Fruit fly (Drosophila melanogaster) whole organism, wandering third instar larva: ENCODE measurements around the gene Pex14.

Source experiments
- Abd-B ChIP-seq: fragments of >200 bp; optimal IDR thresholded peaks from 2 replicates; lab custom pipeline; 2017; ENCODE audit warnings: missing biosample characterization, missing genetic modification characterization
- CG32264 ChIP-seq: fragments of 200-800 bp; sonication (Bioruptor generic); optimal IDR thresholded peaks from 2 replicates; lab custom pipeline; 2016; ENCODE audit warnings: missing biosample characterization, missing genetic modification characterization
- CG9705 ChIP-seq: fragments of 200-800 bp; sonication (Bioruptor generic); optimal IDR thresholded peaks from 2 replicates; lab custom pipeline; 2018; ENCODE audit warnings: missing biosample characterization, mild to moderate bottlenecking, missing genetic modification characterization
- CrebA ChIP-seq: fragments of 200-800 bp; sonication (Bioruptor generic); optimal IDR thresholded peaks from 2 replicates; lab custom pipeline; 2016; ENCODE audit warnings: missing biosample characterization, mild to moderate bottlenecking, missing genetic modification characterization, borderline replicate concordance
- Dfd ChIP-seq: fragments of >200 bp; optimal IDR thresholded peaks from 2 replicates; lab custom pipeline; 2017; ENCODE audit warnings: missing biosample characterization, missing genetic modification characterization
- Dif ChIP-seq: fragments of 200-275, 200-300 bp; sonication (Bioruptor generic); optimal IDR thresholded peaks from 2 replicates; lab custom pipeline; 2018; ENCODE audit warnings: missing biosample characterization, missing genetic modification characterization; ENCODE audit not compliant: partially characterized antibody
- GATAd ChIP-seq: sonication (Bioruptor generic); optimal IDR thresholded peaks from 2 replicates; lab custom pipeline; 2016; ENCODE audit warnings: missing biosample characterization, missing genetic modification characterization
- HLH106 ChIP-seq: fragments of 200-800 bp; optimal IDR thresholded peaks from 3 replicates; lab custom pipeline; 2019; ENCODE audit warnings: missing biosample characterization, mild to moderate bottlenecking, missing genetic modification characterization, moderate library complexity
- Hnf4 ChIP-seq: fragments of 200-800 bp; sonication (Bioruptor generic); optimal IDR thresholded peaks from 2 replicates; lab custom pipeline; 2016; ENCODE audit warnings: missing biosample characterization, mild to moderate bottlenecking, missing genetic modification characterization
- Hr78 ChIP-seq: fragments of >200 bp; optimal IDR thresholded peaks from 2 replicates; lab custom pipeline; 2017; ENCODE audit warnings: missing biosample characterization, missing genetic modification characterization
- Hr83 ChIP-seq: fragments of 200-300 bp; sonication (Bioruptor generic); optimal IDR thresholded peaks from 2 replicates; lab custom pipeline; 2016; ENCODE audit warnings: missing biosample characterization, mild to moderate bottlenecking, missing genetic modification characterization, moderate library complexity; ENCODE audit not compliant: poor library complexity, severe bottlenecking
- Jra ChIP-seq: sonication (Bioruptor generic); optimal IDR thresholded peaks from 2 replicates; lab custom pipeline; 2016; ENCODE audit warnings: missing biosample characterization, missing genetic modification characterization
- Mio ChIP-seq: sonication (Bioruptor generic); optimal IDR thresholded peaks from 2 replicates; lab custom pipeline; 2016; ENCODE audit warnings: missing biosample characterization, missing genetic modification characterization
- Myc ChIP-seq: fragments of >200 bp; optimal IDR thresholded peaks from 2 replicates; lab custom pipeline; 2017
- N ChIP-seq: fragments of >200 bp; optimal IDR thresholded peaks from 2 replicates; lab custom pipeline; 2018; ENCODE audit warnings: missing biosample characterization, missing external identifiers, missing genetic modification characterization
- OdsH ChIP-seq: fragments of 200-800 bp; sonication (Bioruptor generic); optimal IDR thresholded peaks from 2 replicates; lab custom pipeline; 2016; ENCODE audit warnings: missing biosample characterization, mild to moderate bottlenecking, missing genetic modification characterization
- Rel ChIP-seq, 2 experiments: fragments of 200-800 bp; sonication (Bioruptor generic) in 1 of 2; optimal IDR thresholded peaks; 2 replicates in 1 of 2; 3 replicates in 1 of 2; lab custom pipeline; 2016 to 2019; ENCODE audit warnings: mild to moderate bottlenecking in 2 of 2, missing biosample characterization in 2 of 2, missing genetic modification characterization in 2 of 2, moderate library complexity in 1 of 2
- Sp1 ChIP-seq: fragments of 200-800 bp; sonication (Bioruptor generic); optimal IDR thresholded peaks from 3 replicates; lab custom pipeline; 2019; ENCODE audit warnings: missing biosample characterization, mild to moderate bottlenecking, missing genetic modification characterization, moderate library complexity
- Vsx2 ChIP-seq: fragments of 200-300, 225-300 bp; sonication (Bioruptor generic); optimal IDR thresholded peaks from 2 replicates; lab custom pipeline; 2018; ENCODE audit warnings: missing biosample characterization, missing genetic modification characterization; ENCODE audit not compliant: partially characterized antibody
- br ChIP-seq: fragments of 200-800 bp; sonication (Bioruptor generic); optimal IDR thresholded peaks from 2 replicates; lab custom pipeline; 2016; ENCODE audit warnings: missing biosample characterization, missing genetic modification characterization
- brk ChIP-seq: fragments of 200-800 bp; sonication (Bioruptor generic); optimal IDR thresholded peaks from 2 replicates; lab custom pipeline; 2016; ENCODE audit warnings: missing biosample characterization, mild to moderate bottlenecking, missing genetic modification characterization
- dl ChIP-seq, 2 experiments: fragments of 175-275, 200-275 bp in 1 of 2; fragments of 200-275 bp in 1 of 2; sonication (Bioruptor generic); optimal IDR thresholded peaks; lab custom pipeline; 2018; ENCODE audit warnings: mild to moderate bottlenecking in 2 of 2, missing biosample characterization in 2 of 2, missing genetic modification characterization in 2 of 2, moderate library complexity in 2 of 2; ENCODE audit not compliant: partially characterized antibody in 2 of 2, insufficient read depth in 1 of 2
- dmrt93B ChIP-seq: fragments of 200-800 bp; sonication (Bioruptor generic); optimal IDR thresholded peaks from 2 replicates; lab custom pipeline; 2018; ENCODE audit warnings: missing biosample characterization, mild to moderate bottlenecking, missing genetic modification characterization
- dsf ChIP-seq: sonication (Bioruptor generic); optimal IDR thresholded peaks from 2 replicates; lab custom pipeline; 2016; ENCODE audit warnings: missing biosample characterization, missing genetic modification characterization, borderline replicate concordance
- ey ChIP-seq: fragments of 200-800 bp; sonication (Bioruptor generic); optimal IDR thresholded peaks from 2 replicates; lab custom pipeline; 2016; ENCODE audit warnings: missing biosample characterization, missing genetic modification characterization
- foxo ChIP-seq, 2 experiments: fragments of 200-800 bp; sonication (Bioruptor generic); optimal IDR thresholded peaks; 2 replicates in 1 of 2; 3 replicates in 1 of 2; lab custom pipeline; 2016 to 2017; ENCODE audit warnings: missing biosample characterization in 2 of 2, missing genetic modification characterization in 2 of 2
- fru ChIP-seq: fragments of 200-800 bp; sonication (Bioruptor generic); optimal IDR thresholded peaks from 3 replicates; lab custom pipeline; 2016; ENCODE audit warnings: missing biosample characterization, mild to moderate bottlenecking, missing genetic modification characterization
- h ChIP-seq: fragments of 200-800 bp; sonication (Bioruptor generic); optimal IDR thresholded peaks from 3 replicates; lab custom pipeline; 2016; ENCODE audit warnings: missing biosample characterization, mild to moderate bottlenecking, missing genetic modification characterization
- jim ChIP-seq: fragments of 175-275, 200-325 bp; sonication (Bioruptor generic); optimal IDR thresholded peaks from 2 replicates; lab custom pipeline; 2016; ENCODE audit warnings: missing biosample characterization, mild to moderate bottlenecking, missing genetic modification characterization
- lola ChIP-seq: fragments of >200 bp; optimal IDR thresholded peaks from 2 replicates; lab custom pipeline; 2017; ENCODE audit warnings: missing biosample characterization, missing genetic modification characterization
- pan ChIP-seq: fragments of >200 bp; optimal IDR thresholded peaks from 2 replicates; lab custom pipeline; 2017
- psq ChIP-seq: fragments of 200-800 bp; sonication (Bioruptor generic); optimal IDR thresholded peaks from 3 replicates; lab custom pipeline; 2017; ENCODE audit warnings: missing biosample characterization, mild to moderate bottlenecking, missing genetic modification characterization, moderate library complexity
- rgr ChIP-seq: fragments of 200-800 bp; sonication (Bioruptor generic); optimal IDR thresholded peaks from 3 replicates; lab custom pipeline; 2016; ENCODE audit warnings: missing biosample characterization, mild to moderate bottlenecking, missing genetic modification characterization
- sage ChIP-seq: fragments of 200-800 bp; sonication (Bioruptor generic); optimal IDR thresholded peaks from 2 replicates; lab custom pipeline; 2016; ENCODE audit warnings: missing biosample characterization, mild to moderate bottlenecking, missing genetic modification characterization
- sv ChIP-seq: fragments of 200-800 bp; sonication (Bioruptor generic); optimal IDR thresholded peaks from 3 replicates; lab custom pipeline; 2016; ENCODE audit warnings: missing biosample characterization, missing genetic modification characterization
- tai ChIP-seq: sonication (Bioruptor generic); optimal IDR thresholded peaks from 2 replicates; lab custom pipeline; 2016; ENCODE audit warnings: missing biosample characterization, missing genetic modification characterization
- usp ChIP-seq: fragments of >200 bp; optimal IDR thresholded peaks from 2 replicates; lab custom pipeline; 2017; ENCODE audit warnings: missing biosample characterization, missing genetic modification characterization
- woc ChIP-seq: sonication (Bioruptor generic); optimal IDR thresholded peaks from 2 replicates; lab custom pipeline; 2016; ENCODE audit warnings: missing biosample characterization, mild to moderate bottlenecking, missing genetic modification characterization

Gene Pex14

DNA sequence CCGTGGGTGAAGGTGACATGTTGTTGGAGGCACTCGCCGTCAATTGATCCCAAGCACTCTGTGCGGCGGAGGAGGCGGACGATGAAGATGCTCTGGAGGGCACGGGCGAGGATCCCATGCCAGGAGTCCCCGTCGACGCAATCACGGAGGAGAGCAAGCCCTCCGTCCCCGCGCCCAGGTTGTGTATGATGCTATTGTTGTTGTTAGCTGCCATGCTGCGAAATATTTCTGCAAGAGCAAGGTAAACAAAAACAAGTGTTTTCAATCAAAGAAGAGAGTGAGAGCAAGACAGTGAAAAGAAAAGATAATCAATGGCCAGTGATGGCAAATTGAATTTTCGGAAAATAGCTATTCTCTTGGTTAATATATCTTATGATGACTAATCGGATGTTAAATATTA lies 5.8 kb downstream of the Pex14 start:
- TF ChIP-seq foxo (GFP tag; optimal IDR thresholded peaks at IDR 0.05; lab: Kevin White, UChicago) (no peak), dsf (GFP tag; lab: Kevin White, UChicago) (no peak), woc (GFP tag; lab: Kevin White, UChicago) (no peak), Hr83 (GFP tag; lab: Kevin White, UChicago) (no peak), Rel (GFP tag; optimal IDR thresholded peaks at IDR 0.05; lab: Kevin White, UChicago) (no peak), Rel (tag; optimal IDR thresholded peaks at IDR 0.05; lab: Kevin White, UChicago) (peak; percentile 75)

- no peak for TF ChIP-seq Rel (GFP tag; optimal IDR thresholded peaks at IDR 0.05; lab: Kevin White, UChicago)
- peak; percentile 16 for TF ChIP-seq Rel (tag; optimal IDR thresholded peaks at IDR 0.05; lab: Kevin White, UChicago)
- peak in 1 of 2 experiments; percentile 38 for TF ChIP-seq foxo (GFP tag; optimal IDR thresholded peaks at IDR 0.05; lab: Kevin White, UChicago)
- no peak for TF ChIP-seq Vsx2 (GFP tag; lab: Kevin White, UChicago)
- TF ChIP-seq GATAd (GFP tag; lab: Kevin White, UChicago): no peak
- TF ChIP-seq dmrt93B (GFP tag; lab: Kevin White, UChicago): no peak
- no peak for TF ChIP-seq Hnf4
- TF ChIP-seq h (GFP tag; lab: Kevin White, UChicago): peak; percentile 31
- no peak for TF ChIP-seq N (GFP tag; lab: Kevin White, UChicago)
- no peak for TF ChIP-seq lola (GFP tag; lab: Kevin White, UChicago)
- TF ChIP-seq CG32264 (GFP tag; lab: Kevin White, UChicago): no peak
- TF ChIP-seq HLH106: peak; percentile 53
- peak; percentile 90 to 92 for TF ChIP-seq dl (GFP tag; optimal IDR thresholded peaks at IDR 0.05; lab: Kevin White, UChicago; ENCODE audit: insufficient read depth in 1 of 2, partially characterized antibody in 2 of 2)
- peak; percentile 24 for TF ChIP-seq Hr83 (GFP tag; lab: Kevin White, UChicago)
- TF ChIP-seq tai (GFP tag; lab: Kevin White, UChicago): no peak
- TF ChIP-seq Myc: peak; percentile 100
- TF ChIP-seq Hr78 (GFP tag; lab: Kevin White, UChicago): no peak
- peak; percentile 88 for TF ChIP-seq psq
- no peak for TF ChIP-seq Dfd (GFP tag; lab: Kevin White, UChicago)
- TF ChIP-seq CrebA (GFP tag; lab: Kevin White, UChicago): no peak
- peak; percentile 39 for TF ChIP-seq sv
- peak; percentile 68 for TF ChIP-seq Sp1 (GFP tag; lab: Kevin White, UChicago)
- peak; percentile 36 for TF ChIP-seq fru (GFP tag; lab: Kevin White, UChicago)
- TF ChIP-seq ey: peak; percentile 33
- no peak for TF ChIP-seq usp (GFP tag; lab: Kevin White, UChicago)
- peak; percentile 15 for TF ChIP-seq rgr
- TF ChIP-seq Jra: peak; percentile 57
- TF ChIP-seq Dif (GFP tag; lab: Kevin White, UChicago): peak; percentile 93
- TF ChIP-seq dsf (GFP tag; lab: Kevin White, UChicago): no peak
- TF ChIP-seq woc (GFP tag; lab: Kevin White, UChicago): peak; percentile 87
- TF ChIP-seq Abd-B (GFP tag; lab: Kevin White, UChicago): no peak
- TF ChIP-seq OdsH (GFP tag; lab: Kevin White, UChicago): peak; percentile 25
- peak; percentile 56 for TF ChIP-seq sage (GFP tag; lab: Kevin White, UChicago)
- no peak for TF ChIP-seq brk (GFP tag; lab: Kevin White, UChicago)
- no peak for TF ChIP-seq jim (GFP tag; lab: Kevin White, UChicago)
- no peak for TF ChIP-seq pan (lab: Kevin White, UChicago)
- no peak for TF ChIP-seq Mio (GFP tag; lab: Kevin White, UChicago)
- no peak for TF ChIP-seq br (GFP tag; lab: Kevin White, UChicago)
- TF ChIP-seq CG9705: no peak
Observed at dm6 chr3L:20784812-20785671, 6.4 kb downstream of the Pex14 start.
